Worm (Caenorhabditis elegans) whole organism, L4 larva: ENCODE measurements around the gene epn-1.

Experiments
- F10B5.3 ChIP-seq: sonication (generic microtip); optimal IDR thresholded peaks from 2 replicates; lab custom pipeline; 2016; ENCODE audit warnings: mild to moderate bottlenecking, missing genetic modification characterization, missing compliant biosample characterization
- F44E2.7 ChIP-seq: fragments of 200-800 bp; sonication (Bioruptor generic); IDR thresholded peaks from 2 replicates; pipeline ENCODE4 v2.1.2; 2022; ENCODE audit warnings: missing genetic modification characterization, missing compliant biosample characterization
- Y48G9A.11 ChIP-seq: fragments of 200-800 bp; sonication (Bioruptor generic); IDR thresholded peaks from 2 replicates; pipeline ENCODE4 v1.3.6; 2022; ENCODE audit warnings: missing genetic modification reagents, missing genetic modification characterization, missing compliant biosample characterization
- Y75B8A.6 ChIP-seq: fragments of 200-800 bp; sonication (Bioruptor generic); IDR thresholded peaks from 2 replicates; pipeline ENCODE4 v1.3.6; 2022; ENCODE audit warnings: missing genetic modification reagents, missing genetic modification characterization, missing compliant biosample characterization
- ZK337.2 ChIP-seq: fragments of 200-800 bp; sonication (Bioruptor generic); IDR thresholded peaks from 2 replicates; pipeline ENCODE4 v1.3.6; 2022; ENCODE audit warnings: missing genetic modification reagents, missing genetic modification characterization, missing compliant biosample characterization
- ZK546.5 ChIP-seq, 2 experiments: sonication (generic microtip); optimal IDR thresholded peaks; 2 replicates each; lab custom pipeline; 2017; ENCODE audit warnings: missing biosample characterization in 2 of 2, missing genetic modification characterization in 2 of 2
- aha-1 ChIP-seq: fragments of 150-350 bp; peaks from one replicate; lab custom pipeline; 2014; ENCODE audit warnings: missing biosample characterization, missing genetic modification characterization
- aly-2 ChIP-seq: sonication (generic microtip); optimal IDR thresholded peaks from 2 replicates; lab custom pipeline; 2018; ENCODE audit warnings: missing biosample characterization, missing genetic modification characterization
- attf-4 ChIP-seq: sonication (generic microtip); optimal IDR thresholded peaks from 3 replicates; lab custom pipeline; 2017; ENCODE audit warnings: missing biosample characterization, missing genetic modification characterization
- ceh-20 ChIP-seq: fragments of 200-800 bp; sonication (Bioruptor generic); IDR thresholded peaks from 2 replicates; pipeline ENCODE4 v1.3.6; 2022; ENCODE audit warnings: missing genetic modification reagents, missing genetic modification characterization, missing compliant biosample characterization
- ceh-28 ChIP-seq: fragments of 150-350 bp; optimal IDR thresholded peaks from 2 replicates; lab custom pipeline; 2014; ENCODE audit warnings: missing biosample characterization, missing genetic modification reagents, missing genetic modification characterization
- ceh-32 ChIP-seq: sonication (generic microtip); optimal IDR thresholded peaks from 2 replicates; lab custom pipeline; 2016; ENCODE audit warnings: mild to moderate bottlenecking, missing genetic modification characterization, missing compliant biosample characterization; ENCODE audit not compliant: poor library complexity
- ceh-44 ChIP-seq: fragments of 200-800 bp; sonication (Bioruptor generic); IDR thresholded peaks from 2 replicates; pipeline ENCODE4 v1.3.6; 2022; ENCODE audit warnings: missing genetic modification reagents, missing genetic modification characterization, missing compliant biosample characterization
- ceh-82 ChIP-seq: sonication (generic microtip); optimal IDR thresholded peaks from 2 replicates; lab custom pipeline; 2017; ENCODE audit warnings: missing biosample characterization, missing genetic modification characterization
- ces-1 ChIP-seq: fragments of 150-350 bp; sonication (generic microtip); optimal IDR thresholded peaks from 4 replicates; lab custom pipeline; 2014; ENCODE audit warnings: missing biosample characterization, missing genetic modification reagents, missing genetic modification characterization
- daf-19 ChIP-seq: fragments of 200-800 bp; sonication (Bioruptor generic); conservative IDR thresholded peaks from 2 replicates; pipeline ENCODE4 v1.3.6; 2022; ENCODE audit warnings: missing genetic modification characterization, missing compliant biosample characterization
- daf-8 ChIP-seq: fragments of 200-800 bp; sonication (Bioruptor generic); IDR thresholded peaks from 2 replicates; pipeline ENCODE4 v1.3.6; 2022; ENCODE audit warnings: missing genetic modification characterization, missing compliant biosample characterization
- dve-1 ChIP-seq: sonication (generic microtip); optimal IDR thresholded peaks from 2 replicates; lab custom pipeline; 2017; ENCODE audit warnings: antibody characterized with exemption, mild to moderate bottlenecking, missing genetic modification characterization, missing compliant biosample characterization; ENCODE audit not compliant: insufficient read depth
- egl-43 ChIP-seq: fragments of 200-800 bp; sonication (Bioruptor generic); IDR thresholded peaks from 2 replicates; pipeline ENCODE4 v1.3.6; 2022; ENCODE audit warnings: missing genetic modification reagents, missing genetic modification characterization, missing compliant biosample characterization
- fkh-10 ChIP-seq: fragments of 150-350 bp; optimal IDR thresholded peaks from 2 replicates; lab custom pipeline; 2014; ENCODE audit warnings: missing biosample characterization, missing genetic modification reagents, missing genetic modification characterization
- fos-1 ChIP-seq: fragments of 150-350 bp; optimal IDR thresholded peaks from 2 replicates; lab custom pipeline; 2014; ENCODE audit warnings: missing biosample characterization, missing genetic modification characterization
- gei-8 ChIP-seq: fragments of 200-800 bp; sonication (Bioruptor generic); optimal IDR thresholded peaks from 2 replicates; lab custom pipeline; 2018; ENCODE audit warnings: mild to moderate bottlenecking, missing genetic modification characterization, missing compliant biosample characterization
- hlh-11 ChIP-seq: fragments of 200-800 bp; sonication (Bioruptor generic); optimal IDR thresholded peaks from 2 replicates; lab custom pipeline; 2018; ENCODE audit warnings: mild to moderate bottlenecking, missing genetic modification characterization, missing compliant biosample characterization
- jun-1 ChIP-seq: fragments of 150-350 bp; optimal IDR thresholded peaks from 2 replicates; lab custom pipeline; 2014; ENCODE audit warnings: missing biosample characterization, missing genetic modification reagents, missing genetic modification characterization
- lin-1 ChIP-seq: fragments of 200-800 bp; sonication (Bioruptor generic); IDR thresholded peaks from 2 replicates; pipeline ENCODE4 v1.3.6; 2022; ENCODE audit warnings: missing genetic modification reagents, missing genetic modification characterization, missing compliant biosample characterization
- lin-39 ChIP-seq: fragments of 150-350 bp; optimal IDR thresholded peaks from 2 replicates; lab custom pipeline; 2014; ENCODE audit warnings: missing biosample characterization, missing genetic modification reagents, missing genetic modification characterization
- lir-3 ChIP-seq: sonication (generic microtip); optimal IDR thresholded peaks from 2 replicates; lab custom pipeline; 2016; ENCODE audit warnings: mild to moderate bottlenecking, missing genetic modification characterization, missing compliant biosample characterization
- lsy-2 ChIP-seq, 2 experiments: fragments of 150-350 bp in 1 of 2; sonication (generic microtip) in 1 of 2; optimal IDR thresholded peaks; 2 replicates each; lab custom pipeline; 2014 to 2017; ENCODE audit warnings: missing biosample characterization in 2 of 2, missing genetic modification characterization in 2 of 2
- madf-9 ChIP-seq: fragments of 200-800 bp; sonication (Bioruptor generic); conservative IDR thresholded peaks from 2 replicates; pipeline ENCODE4 v1.3.6; 2022; ENCODE audit warnings: missing genetic modification reagents, missing genetic modification characterization, missing compliant biosample characterization
- mdl-1 ChIP-seq, 2 experiments: fragments of 150-350 bp in 1 of 2; sonication (generic microtip) in 1 of 2; optimal IDR thresholded peaks; 2 replicates each; lab custom pipeline; 2014 to 2017; ENCODE audit warnings: missing biosample characterization in 2 of 2, missing genetic modification characterization in 2 of 2
- mes-2 ChIP-seq: sonication (generic microtip); optimal IDR thresholded peaks from 2 replicates; lab custom pipeline; 2016; ENCODE audit warnings: missing genotype, mild to moderate bottlenecking, missing genetic modification characterization, missing compliant biosample characterization; ENCODE audit not compliant: poor library complexity, severe bottlenecking
- mxl-3 ChIP-seq: fragments of 200-800 bp; sonication (Bioruptor generic); optimal IDR thresholded peaks from 2 replicates; lab custom pipeline; 2018; ENCODE audit warnings: mild to moderate bottlenecking, missing genetic modification characterization, missing compliant biosample characterization
- nhr-237 ChIP-seq: sonication (generic microtip); optimal IDR thresholded peaks from 2 replicates; lab custom pipeline; 2017; ENCODE audit warnings: missing biosample characterization, missing genetic modification characterization
- nhr-25 ChIP-seq: sonication (generic microtip); optimal IDR thresholded peaks from 2 replicates; lab custom pipeline; 2017; ENCODE audit warnings: missing genetic modification characterization, mild to moderate bottlenecking, missing compliant biosample characterization, antibody characterized with exemption, moderate library complexity, borderline replicate concordance; ENCODE audit not compliant: insufficient read depth
- nhr-28 ChIP-seq: fragments of 150-350 bp; optimal IDR thresholded peaks from 2 replicates; lab custom pipeline; 2014; ENCODE audit warnings: missing biosample characterization, missing genetic modification characterization
- nhr-41 ChIP-seq: fragments of 200-800 bp; sonication (Bioruptor generic); IDR thresholded peaks from 2 replicates; pipeline ENCODE4 v1.3.6; 2022; ENCODE audit warnings: missing genetic modification reagents, missing genetic modification characterization, missing compliant biosample characterization
- nhr-42 ChIP-seq: fragments of 200-800 bp; sonication (Bioruptor generic); IDR thresholded peaks from 2 replicates; pipeline ENCODE4 v1.3.6; 2022; ENCODE audit warnings: missing genetic modification characterization, missing compliant biosample characterization
- nhr-6 ChIP-seq: fragments of 150-350 bp; optimal IDR thresholded peaks from 2 replicates; lab custom pipeline; 2014; ENCODE audit warnings: missing biosample characterization, missing genetic modification characterization
- nhr-77 ChIP-seq: fragments of 150-350 bp; optimal IDR thresholded peaks from 2 replicates; lab custom pipeline; 2014; ENCODE audit warnings: missing biosample characterization, missing genetic modification characterization
- php-3 ChIP-seq: fragments of 200-800 bp; sonication (Bioruptor generic); IDR thresholded peaks from 2 replicates; pipeline ENCODE4 v1.3.6; 2022; ENCODE audit warnings: missing genetic modification reagents, missing genetic modification characterization, missing compliant biosample characterization
- pqm-1 ChIP-seq: sonication (generic microtip); optimal IDR thresholded peaks from 2 replicates; lab custom pipeline; 2017; ENCODE audit warnings: missing biosample characterization, missing genetic modification characterization
- rbr-2 ChIP-seq: sonication (generic microtip); optimal IDR thresholded peaks from 2 replicates; lab custom pipeline; 2016; ENCODE audit warnings: missing genotype, missing genetic modification characterization, missing compliant biosample characterization
- saeg-2 ChIP-seq: fragments of 200-800 bp; sonication (Bioruptor generic); IDR thresholded peaks from 2 replicates; pipeline ENCODE4 v1.3.6; 2022; ENCODE audit warnings: missing genetic modification reagents, missing genetic modification characterization, missing compliant biosample characterization
- set-16 ChIP-seq: fragments of 200-800 bp; sonication (Bioruptor generic); IDR thresholded peaks from 2 replicates; pipeline ENCODE4 v1.3.6; 2022; ENCODE audit warnings: missing genetic modification reagents, missing genetic modification characterization, missing compliant biosample characterization
- snpc-4 ChIP-seq: fragments of 150-350 bp; optimal IDR thresholded peaks from 2 replicates; lab custom pipeline; 2014; ENCODE audit warnings: missing biosample characterization, missing genetic modification characterization
- spr-1 ChIP-seq: sonication (generic microtip); optimal IDR thresholded peaks from 2 replicates; lab custom pipeline; 2016; ENCODE audit warnings: mild to moderate bottlenecking, missing genetic modification characterization, missing compliant biosample characterization
- unc-62 ChIP-seq, 3 experiments: fragments of 150-350 bp in 1 of 3; sonication (generic microtip); optimal IDR thresholded peaks in 2 of 3; peaks in 1 of 3; 1 replicate in 1 of 3; 2 replicates in 2 of 3; lab custom pipeline; 2014 to 2017; ENCODE audit warnings: missing biosample characterization in 3 of 3, missing genetic modification characterization in 3 of 3, missing genetic modification reagents in 3 of 3, missing genotype in 1 of 3
- vab-7 ChIP-seq: fragments of 200-800 bp; sonication (Bioruptor generic); IDR thresholded peaks from 2 replicates; pipeline ENCODE4 v1.3.6; 2022; ENCODE audit warnings: missing genetic modification reagents, missing genetic modification characterization, missing compliant biosample characterization
- zag-1 ChIP-seq: fragments of 150-350 bp; optimal IDR thresholded peaks from 2 replicates; lab custom pipeline; 2014; ENCODE audit warnings: missing biosample characterization, missing genetic modification characterization
- zfp-3 ChIP-seq: fragments of 200-800 bp; sonication (Bioruptor generic); conservative IDR thresholded peaks from 2 replicates; pipeline ENCODE4 v1.3.6; 2022; ENCODE audit warnings: missing genetic modification reagents, missing genetic modification characterization, missing compliant biosample characterization
- zip-11 ChIP-seq: fragments of 200-800 bp; sonication (Bioruptor generic); IDR thresholded peaks from 2 replicates; pipeline ENCODE4 v1.3.6; 2022; ENCODE audit warnings: missing genetic modification characterization, missing compliant biosample characterization
- zip-2 ChIP-seq: fragments of 150-350 bp; optimal IDR thresholded peaks from 2 replicates; lab custom pipeline; 2014; ENCODE audit warnings: missing biosample characterization, missing genetic modification characterization

The epn-1 gene

ce11 chrX:14813398-14813797, 4.9 kb downstream of the epn-1 start (continued):
- TF ChIP-seq nhr-6 (tag; lab: Kevin White, UChicago), result peak; percentile 85
- no peak for TF ChIP-seq Y75B8A.6 (GFP tag; lab: Robert Waterston, UW)
- TF ChIP-seq pqm-1 (tag; lab: Kevin White, UChicago), result peak; percentile 8
- no peak for TF ChIP-seq snpc-4 (tag; lab: Kevin White, UChicago)
- TF ChIP-seq daf-19, result no peak
- peak; percentile 83 for TF ChIP-seq mes-2
- TF ChIP-seq nhr-77 (tag; lab: Kevin White, UChicago), result peak; percentile 79
- no peak for TF ChIP-seq F44E2.7 (GFP tag; lab: Robert Waterston, UW)
- peak; percentile 83 for TF ChIP-seq nhr-42 (GFP tag; lab: Robert Waterston, UW)
- no peak for TF ChIP-seq daf-8 (GFP tag; lab: Robert Waterston, UW)
- peak; percentile 40; the same call in 1 of the 2 replicates for TF ChIP-seq ceh-20 (GFP tag; lab: Robert Waterston, UW)
- TF ChIP-seq ZK546.5 (tag; optimal IDR thresholded peaks at IDR 0.05; lab: Kevin White, UChicago), result no peak
- peak; percentile 21 for TF ChIP-seq nhr-28
- TF ChIP-seq mxl-3 (GFP tag; lab: Kevin White, UChicago), result peak; percentile 30
- TF ChIP-seq ceh-32, result no peak
- no peak for TF ChIP-seq ceh-82 (tag; lab: Kevin White, UChicago)
- 0 out of 2 replicates have a peak, but pooled peaks have one; percentile 33 for TF ChIP-seq zfp-3
- no peak for TF ChIP-seq Y48G9A.11 (GFP tag; lab: Robert Waterston, UW)
- TF ChIP-seq lin-1 (GFP tag; lab: Robert Waterston, UW), result no peak
- peak; percentile 71 to 84 for TF ChIP-seq mdl-1 (tag; optimal IDR thresholded peaks at IDR 0.05; lab: Kevin White, UChicago)
- TF ChIP-seq nhr-237 (tag; lab: Kevin White, UChicago), result no peak
- TF ChIP-seq spr-1 (tag; lab: Kevin White, UChicago), result peak; percentile 60
- TF ChIP-seq attf-4 (tag; lab: Kevin White, UChicago), result no peak
- TF ChIP-seq jun-1, result peak; percentile 52
- TF ChIP-seq F10B5.3 (tag; lab: Kevin White, UChicago), result peak; percentile 87
- TF ChIP-seq lsy-2 (tag; optimal IDR thresholded peaks at IDR 0.05; lab: Kevin White, UChicago), result peak; percentile 37 to 85
- TF ChIP-seq ceh-44 (GFP tag; lab: Robert Waterston, UW), result no peak
- no peak for TF ChIP-seq ZK337.2 (GFP tag; lab: Robert Waterston, UW)
- TF ChIP-seq fkh-10 (GFP tag; lab: Kevin White, UChicago), result peak; percentile 57
- TF ChIP-seq zip-11, result no peak
- 0 out of 2 replicates have a peak, but pooled peaks have one; percentile 25 for TF ChIP-seq madf-9 (GFP tag; lab: Robert Waterston, UW)
- TF ChIP-seq zag-1 (tag; lab: Kevin White, UChicago), result no peak
- no peak for TF ChIP-seq gei-8 (GFP tag; lab: Kevin White, UChicago)
- no peak for TF ChIP-seq saeg-2 (GFP tag; lab: Robert Waterston, UW)
- no peak for TF ChIP-seq lin-39 (tag; lab: Kevin White, UChicago)
- TF ChIP-seq fos-1, result no peak
- no peak for TF ChIP-seq egl-43 (GFP tag; lab: Robert Waterston, UW)
- peak; percentile 61 for TF ChIP-seq zip-2 (tag; lab: Kevin White, UChicago)
- peak; percentile 37 for TF ChIP-seq nhr-25 (tag; lab: Kevin White, UChicago)
- peak; percentile 85 for TF ChIP-seq dve-1 (tag; lab: Kevin White, UChicago)
- peak; percentile 77 for TF ChIP-seq rbr-2 (tag; lab: Kevin White, UChicago)
- no peak for TF ChIP-seq ceh-28 (tag; lab: Kevin White, UChicago)
- TF ChIP-seq lir-3 (tag; lab: Kevin White, UChicago), result no peak
- TF ChIP-seq unc-62 (GFP tag; optimal IDR thresholded peaks at IDR 0.05 in 1 of 2; lab: Kevin White, UChicago), result peak in 1 of 2 experiments; percentile 86
- no peak for TF ChIP-seq unc-62 (tag; optimal IDR thresholded peaks at IDR 0.05; lab: Kevin White, UChicago)
- no peak for TF ChIP-seq nhr-41 (GFP tag; lab: Robert Waterston, UW)
- no peak for TF ChIP-seq php-3 (GFP tag; lab: Robert Waterston, UW)
- no peak for TF ChIP-seq aly-2 (tag; lab: Kevin White, UChicago)
- no peak for TF ChIP-seq ces-1 (GFP tag; lab: Kevin White, UChicago)
- TF ChIP-seq set-16 (GFP tag; lab: Robert Waterston, UW), result no peak
- TF ChIP-seq vab-7 (GFP tag; lab: Robert Waterston, UW), result no peak
- peak; percentile 64 for TF ChIP-seq hlh-11 (tag; lab: Kevin White, UChicago)
- no peak for TF ChIP-seq aha-1 (tag; lab: Kevin White, UChicago)
